Worm (Caenorhabditis elegans) whole organism, midembryonic: ENCODE measurements around the gene ZK1010.2.

Experiments
- T22C8.4 ChIP-seq: fragments of 200-800 bp; sonication (Bioruptor generic); IDR thresholded peaks from 2 replicates; pipeline ENCODE4 v1.3.6; 2022; ENCODE audit warnings: missing genetic modification characterization, missing compliant biosample characterization
- cog-1 ChIP-seq: sonication (generic microtip); optimal IDR thresholded peaks from 2 replicates; lab custom pipeline; 2016; ENCODE audit warnings: missing genetic modification characterization, missing compliant biosample characterization
- flt-1 ChIP-seq: fragments of 200-800 bp; sonication (Bioruptor generic); IDR thresholded peaks from 2 replicates; pipeline ENCODE4 v1.3.6; 2022; ENCODE audit warnings: missing genetic modification characterization, missing compliant biosample characterization
- klf-2 ChIP-seq: fragments of 200-800 bp; sonication (Bioruptor generic); conservative IDR thresholded peaks from 2 replicates; pipeline ENCODE4 v1.3.6; 2022; ENCODE audit warnings: missing genetic modification reagents, missing genetic modification characterization, missing compliant biosample characterization
- med-1 ChIP-seq: sonication (generic microtip); optimal IDR thresholded peaks from 2 replicates; lab custom pipeline; 2017; ENCODE audit warnings: missing genetic modification characterization, mild to moderate bottlenecking, missing compliant biosample characterization, antibody characterized with exemption, missing genetic modification reagents; ENCODE audit not compliant: insufficient read depth
- ref-1 ChIP-seq: fragments of 200-800 bp; sonication (Bioruptor generic); conservative IDR thresholded peaks from 2 replicates; pipeline ENCODE4 v1.3.6; 2022; ENCODE audit warnings: missing genetic modification reagents, missing genetic modification characterization, missing compliant biosample characterization
- tab-1 ChIP-seq: fragments of 200-800 bp; sonication (Bioruptor generic); IDR thresholded peaks from 2 replicates; pipeline ENCODE4 v1.3.6; 2022; ENCODE audit warnings: missing genetic modification characterization, missing compliant biosample characterization
- ztf-23 ChIP-seq: fragments of 200-800 bp; sonication (Bioruptor generic); IDR thresholded peaks from 2 replicates; pipeline ENCODE4 v1.3.6; 2022; ENCODE audit warnings: missing genetic modification reagents, missing genetic modification characterization, missing compliant biosample characterization
- ztf-29 ChIP-seq: fragments of 200-800 bp; sonication (Bioruptor generic); IDR thresholded peaks from 2 replicates; pipeline ENCODE4 v1.3.6; 2022; ENCODE audit warnings: missing genetic modification reagents, missing genetic modification characterization, missing compliant biosample characterization

DNA sequence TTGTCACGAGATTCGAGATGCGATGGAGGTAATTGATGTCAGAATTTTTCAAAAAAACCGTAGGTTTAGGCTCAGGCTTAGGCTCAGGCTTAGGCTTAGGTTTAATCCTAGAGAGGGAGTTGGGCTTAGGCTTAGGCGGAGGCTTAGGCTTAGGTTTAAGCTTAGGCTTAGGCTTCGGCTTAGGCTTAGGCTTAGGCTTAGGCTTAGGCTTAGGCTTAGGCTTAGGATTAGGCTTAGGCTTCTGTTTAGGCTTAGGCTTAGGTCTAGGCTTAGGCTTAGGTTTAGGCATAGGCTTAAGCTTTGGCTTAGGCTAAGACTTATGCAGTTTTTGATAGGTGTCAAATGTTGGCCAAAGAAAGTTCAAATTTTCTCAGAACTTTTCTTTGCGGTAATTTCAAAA is 26.7 kb upstream of the ZK1010.2 start:
- TF ChIP-seq T22C8.4 (GFP tag; lab: Robert Waterston, UW), result no peak
- TF ChIP-seq ref-1, result no peak
- no peak for TF ChIP-seq med-1 (GFP tag; lab: Kevin White, UChicago)
- peak; percentile 68; the same call in 1 of the 2 replicates for TF ChIP-seq ztf-29 (GFP tag; lab: Robert Waterston, UW)
- TF ChIP-seq flt-1 (GFP tag; lab: Robert Waterston, UW), result no peak
- TF ChIP-seq cog-1 (tag; lab: Kevin White, UChicago), result no peak
- TF ChIP-seq klf-2, result no peak
- TF ChIP-seq tab-1, result no peak
- 0 out of 2 replicates have a peak, but pooled peaks have one; percentile 23 for TF ChIP-seq ztf-23
